Worm (Caenorhabditis elegans): Measurements from ENCODE around the gene F59F3.6.

The F59F3.6 gene

ce11 chrX:10970629-10971028, 28.4 kb downstream of the F59F3.6 start, which contains the start of gene K09C8.8:
TSS of gene K09C8.8 (plus strand) at chrX:10970929.
- TF ChIP-seq rbr-2 (tag; optimal IDR thresholded peaks at IDR 0.05) (no peak), zag-1 (tag; optimal IDR thresholded peaks at IDR 0.05) (no peak), snpc-1.2 (GFP tag; IDR thresholded peaks at IDR 0.05) (no peak), F10B5.3 (tag; optimal IDR thresholded peaks at IDR 0.05) (no peak), ceh-62 (tag; optimal IDR thresholded peaks at IDR 0.05) (no peak), nhr-48 (tag; optimal IDR thresholded peaks at IDR 0.05) (no peak), arid-1 (GFP tag; conservative IDR thresholded peaks at IDR 0.05) (no peak), lin-13 (GFP tag; optimal IDR thresholded peaks at IDR 0.05) (no peak)

- TF ChIP-seq sdz-12 (GFP tag; optimal IDR thresholded peaks at IDR 0.05): no peak
- TF ChIP-seq zip-11 (GFP tag; IDR thresholded peaks at IDR 0.05): no peak
- no peak for TF ChIP-seq rbr-2 (tag; optimal IDR thresholded peaks at IDR 0.05)
- TF ChIP-seq mdl-1 (tag; optimal IDR thresholded peaks at IDR 0.05): no peak
- no peak for TF ChIP-seq mes-2 (tag; optimal IDR thresholded peaks at IDR 0.05; ENCODE audit: poor library complexity, severe bottlenecking)
- no peak for TF ChIP-seq ceh-62 (tag; optimal IDR thresholded peaks at IDR 0.05)
- no peak for TF ChIP-seq ztf-11 (tag; optimal IDR thresholded peaks at IDR 0.05)
- TF ChIP-seq madf-9 (GFP tag; conservative IDR thresholded peaks at IDR 0.05): no peak
- no peak for TF ChIP-seq T26A8.4 (GFP tag; IDR thresholded peaks at IDR 0.05)
- TF ChIP-seq R02D3.7 (tag; optimal IDR thresholded peaks at IDR 0.05): no peak
- TF ChIP-seq Y75B8A.6 (GFP tag; IDR thresholded peaks at IDR 0.05): no peak
- no peak for TF ChIP-seq snpc-1.2 (GFP tag; IDR thresholded peaks at IDR 0.05)
Measured at ce11 chrX:10967698-10968097, 31.4 kb downstream of the F59F3.6 start, which contains the start of gene K09C8.9. TSS of gene K09C8.9 (minus strand) at chrX:10967798.

ce11 chrX:10966251-10966650, 32.8 kb downstream of the F59F3.6 start, which contains the start of gene lge-1:
TSS of gene lge-1 (plus strand) at chrX:10966551.
- TF ChIP-seq unc-62 (GFP tag; optimal IDR thresholded peaks at IDR 0.05 in 1 of 2) (no peak), unc-62 (tag; optimal IDR thresholded peaks at IDR 0.05) (no peak), ceh-44 (GFP tag; IDR thresholded peaks at IDR 0.05) (no peak), hlh-11 (tag; optimal IDR thresholded peaks at IDR 0.05) (no peak)

- TF ChIP-seq ces-1 (GFP tag; optimal IDR thresholded peaks at IDR 0.05) (peak; percentile 54), ceh-28 (tag; optimal IDR thresholded peaks at IDR 0.05) (no peak)
Measured at ce11 chrX:10965508-10965907, 33.6 kb downstream of the F59F3.6 start.

ce11 chrX:10963453-10964046, 35.5 kb downstream of the F59F3.6 start, which contains the start of gene nas-10:
TSS of gene nas-10 (minus strand) at chrX:10963503.
- TF ChIP-seq vab-7 (GFP tag; IDR thresholded peaks at IDR 0.05): peak; percentile 90
- TF ChIP-seq ceh-82 (tag; optimal IDR thresholded peaks at IDR 0.05): no peak
- 0 out of 2 replicates have a peak, but pooled peaks have one; percentile 48 for TF ChIP-seq zip-11 (GFP tag; IDR thresholded peaks at IDR 0.05)
- TF ChIP-seq ceh-20 (GFP tag; IDR thresholded peaks at IDR 0.05): no peak
- peak; percentile 85 for TF ChIP-seq daf-19 (GFP tag; conservative IDR thresholded peaks at IDR 0.05)
- TF ChIP-seq T20F7.1 (GFP tag; optimal IDR thresholded peaks at IDR 0.05): peak; percentile 29
- peak; percentile 43 for TF ChIP-seq F10B5.3 (tag; optimal IDR thresholded peaks at IDR 0.05)
- TF ChIP-seq lim-7 (GFP tag; IDR thresholded peaks at IDR 0.05): peak; percentile 91
- no peak; the same call in none of the 2 replicates for TF ChIP-seq snpc-1.2 (GFP tag; IDR thresholded peaks at IDR 0.05)
- no peak for TF ChIP-seq nhr-10 (tag; optimal IDR thresholded peaks at IDR 0.05)
- TF ChIP-seq mxl-3 (GFP tag; optimal IDR thresholded peaks at IDR 0.05): peak; percentile 62
- peak; percentile 61; the same call in 1 of the 2 replicates for TF ChIP-seq dmd-9 (GFP tag; IDR thresholded peaks at IDR 0.05)
- TF ChIP-seq dpl-1 (GFP tag; optimal IDR thresholded peaks at IDR 0.05): peak; percentile 5
- 0 out of 2 replicates have a peak, but pooled peaks have one; percentile 50 for TF ChIP-seq nhr-41 (GFP tag; IDR thresholded peaks at IDR 0.05)
- no peak for TF ChIP-seq Y75B8A.6 (GFP tag; IDR thresholded peaks at IDR 0.05)
- peak; percentile 75 for TF ChIP-seq spr-3 (GFP tag; optimal IDR thresholded peaks at IDR 0.05)
- TF ChIP-seq hif-1 (tag; optimal IDR thresholded peaks at IDR 0.05): peak; percentile 5 to 60
- no peak; the same call in 1 of the 2 replicates for TF ChIP-seq pha-4 (GFP tag; IDR thresholded peaks at IDR 0.05)
- TF ChIP-seq pha-4 (tag; optimal IDR thresholded peaks at IDR 0.05): no peak
- TF ChIP-seq aly-2 (tag; optimal IDR thresholded peaks at IDR 0.05): no peak
- TF ChIP-seq dmd-6 (GFP tag; IDR thresholded peaks at IDR 0.05): peak; percentile 76
- peak; percentile 82 for TF ChIP-seq dmd-8 (GFP tag; IDR thresholded peaks at IDR 0.05)
- TF ChIP-seq zfp-3 (GFP tag; conservative IDR thresholded peaks at IDR 0.05): peak; percentile 63; the same call in 1 of the 2 replicates
- TF ChIP-seq nhr-111 (GFP tag; optimal IDR thresholded peaks at IDR 0.05): peak; percentile 79
- TF ChIP-seq madf-9 (GFP tag; conservative IDR thresholded peaks at IDR 0.05): peak; percentile 85

All from whole organism, L4 larva.